Worm (Caenorhabditis elegans) whole organism, L3 larva: ENCODE results near the gene sma-3.

Experiments
- ZK546.5 ChIP-seq: sonication (generic microtip); optimal IDR thresholded peaks from 2 replicates; lab custom pipeline; 2017; ENCODE audit warnings: missing biosample characterization, missing genetic modification characterization
- ama-1 ChIP-seq: fragments of 150-350 bp; optimal IDR thresholded peaks from 2 replicates; lab custom pipeline; 2018
- ceh-28 ChIP-seq: fragments of 150-350 bp; optimal IDR thresholded peaks from 2 replicates; lab custom pipeline; 2014; ENCODE audit warnings: missing biosample characterization, missing genetic modification reagents, missing genetic modification characterization
- ceh-82 ChIP-seq: fragments of 150-350 bp; optimal IDR thresholded peaks from 2 replicates; lab custom pipeline; 2014; ENCODE audit warnings: missing biosample characterization, missing genetic modification characterization
- ceh-9 ChIP-seq: sonication (generic microtip); optimal IDR thresholded peaks from 2 replicates; lab custom pipeline; 2018; ENCODE audit warnings: missing biosample characterization, missing genetic modification characterization
- daf-12 ChIP-seq: fragments of 150-350 bp; optimal IDR thresholded peaks from 2 replicates; lab custom pipeline; 2014; ENCODE audit warnings: missing biosample characterization, missing genetic modification reagents, missing genetic modification characterization
- egl-5 ChIP-seq: fragments of 150-350 bp; optimal IDR thresholded peaks from 2 replicates; lab custom pipeline; 2017; ENCODE audit warnings: missing biosample characterization, missing genetic modification reagents, missing genetic modification characterization, inconsistent platforms
- elt-1 ChIP-seq: fragments of 150-350 bp; optimal IDR thresholded peaks from 2 replicates; lab custom pipeline; 2014; ENCODE audit warnings: missing biosample characterization, missing genetic modification characterization
- elt-2 ChIP-seq: sonication (generic microtip); optimal IDR thresholded peaks from 2 replicates; lab custom pipeline; 2016; ENCODE audit warnings: missing genetic modification reagents, mild to moderate bottlenecking, missing genetic modification characterization, missing compliant biosample characterization
- elt-3 ChIP-seq, 3 experiments: fragments of 150-350 bp in 1 of 3; sonication (generic microtip) in 2 of 3; optimal IDR thresholded peaks; 2 replicates in 2 of 3; 4 replicates in 1 of 3; lab custom pipeline; 2014 to 2017; ENCODE audit warnings: missing biosample characterization in 3 of 3, missing genetic modification characterization in 3 of 3
- fos-1 ChIP-seq: fragments of 150-350 bp; optimal IDR thresholded peaks from 2 replicates; lab custom pipeline; 2014; ENCODE audit warnings: missing biosample characterization, missing genetic modification characterization
- hmg-11 ChIP-seq: sonication (generic microtip); optimal IDR thresholded peaks from 2 replicates; lab custom pipeline; 2016; ENCODE audit warnings: missing genetic modification characterization, missing compliant biosample characterization
- jun-1 ChIP-seq: fragments of 150-350 bp; optimal IDR thresholded peaks from 2 replicates; lab custom pipeline; 2014; ENCODE audit warnings: missing biosample characterization, missing genetic modification reagents, missing genetic modification characterization
- lin-15B ChIP-seq: fragments of 150-350 bp; optimal IDR thresholded peaks from 2 replicates; lab custom pipeline; 2014; ENCODE audit warnings: missing biosample characterization, missing genetic modification characterization
- lin-39 ChIP-seq: fragments of 150-350 bp; optimal IDR thresholded peaks from 2 replicates; lab custom pipeline; 2018; ENCODE audit warnings: missing biosample characterization, missing genetic modification reagents, missing genetic modification characterization
- lsy-12 ChIP-seq: sonication (generic microtip); optimal IDR thresholded peaks from 2 replicates; lab custom pipeline; 2016; ENCODE audit warnings: mild to moderate bottlenecking, missing genetic modification characterization, missing compliant biosample characterization
- nfya-1 ChIP-seq: sonication (generic microtip); optimal IDR thresholded peaks from 2 replicates; lab custom pipeline; 2017; ENCODE audit warnings: missing genetic modification characterization, mild to moderate bottlenecking, missing compliant biosample characterization, antibody characterized with exemption, moderate library complexity; ENCODE audit not compliant: insufficient read depth
- nhr-11 ChIP-seq: fragments of 150-350 bp; optimal IDR thresholded peaks from 2 replicates; lab custom pipeline; 2014; ENCODE audit warnings: missing biosample characterization, missing genetic modification characterization
- nhr-12 ChIP-seq: fragments of 150-350 bp; optimal IDR thresholded peaks from 2 replicates; lab custom pipeline; 2014; ENCODE audit warnings: missing biosample characterization, missing genetic modification characterization
- nhr-237 ChIP-seq: fragments of 150-350 bp; optimal IDR thresholded peaks from 2 replicates; lab custom pipeline; 2014; ENCODE audit warnings: missing biosample characterization, missing genetic modification characterization
- nhr-25 ChIP-seq: sonication (generic microtip); optimal IDR thresholded peaks from 2 replicates; lab custom pipeline; 2017; ENCODE audit warnings: missing biosample characterization, missing genetic modification characterization
- nhr-67 ChIP-seq: fragments of 150-350 bp; optimal IDR thresholded peaks from 2 replicates; lab custom pipeline; 2014; ENCODE audit warnings: missing biosample characterization, missing genetic modification characterization
- pha-4 ChIP-seq: fragments of 150-350 bp; optimal IDR thresholded peaks from 2 replicates; lab custom pipeline; 2014; ENCODE audit warnings: missing biosample characterization, missing genetic modification reagents, missing genetic modification characterization
- pqm-1 ChIP-seq: fragments of 150-350 bp; optimal IDR thresholded peaks from 2 replicates; lab custom pipeline; 2017; ENCODE audit warnings: missing biosample characterization, missing genetic modification characterization, inconsistent platforms
- sea-2 ChIP-seq: fragments of 150-350 bp; sonication (generic microtip); optimal IDR thresholded peaks from 4 replicates; lab custom pipeline; 2014; ENCODE audit warnings: missing biosample characterization, missing genetic modification reagents, missing genetic modification characterization
- skn-1 ChIP-seq: fragments of 150-350 bp; optimal IDR thresholded peaks from 2 replicates; lab custom pipeline; 2014; ENCODE audit warnings: missing biosample characterization, missing genetic modification characterization
- snpc-4 ChIP-seq: fragments of 150-350 bp; optimal IDR thresholded peaks from 2 replicates; lab custom pipeline; 2014; ENCODE audit warnings: missing biosample characterization, missing genetic modification characterization
- tbx-2 ChIP-seq: sonication (generic microtip); optimal IDR thresholded peaks from 2 replicates; lab custom pipeline; 2016; ENCODE audit warnings: mild to moderate bottlenecking, missing genetic modification characterization, missing compliant biosample characterization
- unc-39 ChIP-seq: sonication (generic microtip); optimal IDR thresholded peaks from 4 replicates; lab custom pipeline; 2017; ENCODE audit warnings: missing biosample characterization, missing genetic modification characterization
- zag-1 ChIP-seq: fragments of 150-350 bp; optimal IDR thresholded peaks from 2 replicates; lab custom pipeline; 2014; ENCODE audit warnings: missing biosample characterization, missing genetic modification characterization

sma-3 gene

DNA sequence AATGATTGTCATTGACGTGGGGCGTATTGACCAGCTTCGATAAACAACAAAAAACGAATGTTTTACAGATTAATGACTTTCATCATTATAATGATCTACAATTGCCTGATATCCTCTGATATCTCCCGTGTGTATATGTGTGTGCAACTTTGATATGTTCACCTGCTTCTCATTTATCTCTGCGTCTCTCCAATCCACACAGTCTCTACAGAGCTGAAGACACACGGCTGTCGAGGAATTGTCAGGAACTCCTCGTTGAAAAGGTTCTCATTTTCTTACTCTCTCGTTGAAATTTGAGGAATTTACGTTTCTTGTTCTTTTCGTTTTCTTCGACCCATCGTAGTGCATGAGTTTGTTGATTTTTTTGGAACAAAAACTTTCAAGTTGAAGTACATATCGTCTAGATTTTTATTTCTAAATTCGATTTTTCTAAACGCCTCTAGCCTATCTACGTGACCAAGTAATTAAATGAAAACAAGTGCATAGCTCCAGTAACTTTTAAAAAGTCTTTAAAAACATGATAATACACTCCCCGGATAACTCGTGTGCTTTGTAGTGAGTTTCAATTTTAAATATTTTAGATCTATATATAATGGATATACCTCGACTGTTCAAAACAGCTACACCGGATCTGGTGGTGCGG lies 43.3 kb downstream of the sma-3 start, which contains the start of gene ten-1:
TSS of gene ten-1 (plus strand) at position 593 of the 643 bp plus-strand sequence.
- no peak for TF ChIP-seq ceh-9 (tag; lab: Kevin White, UChicago)
- no peak for TF ChIP-seq nhr-67 (tag; lab: Kevin White, UChicago)
- TF ChIP-seq ceh-82, result no peak
- TF ChIP-seq tbx-2 (tag; lab: Kevin White, UChicago), result no peak
- no peak for TF ChIP-seq nhr-11 (tag; lab: Kevin White, UChicago)
- TF ChIP-seq daf-12 (tag; lab: Kevin White, UChicago), result no peak
- no peak for TF ChIP-seq sea-2 (GFP tag; lab: Kevin White, UChicago)
- no peak for TF ChIP-seq lin-15B
- TF ChIP-seq, all 47 proteins: peak for 0

DNA sequence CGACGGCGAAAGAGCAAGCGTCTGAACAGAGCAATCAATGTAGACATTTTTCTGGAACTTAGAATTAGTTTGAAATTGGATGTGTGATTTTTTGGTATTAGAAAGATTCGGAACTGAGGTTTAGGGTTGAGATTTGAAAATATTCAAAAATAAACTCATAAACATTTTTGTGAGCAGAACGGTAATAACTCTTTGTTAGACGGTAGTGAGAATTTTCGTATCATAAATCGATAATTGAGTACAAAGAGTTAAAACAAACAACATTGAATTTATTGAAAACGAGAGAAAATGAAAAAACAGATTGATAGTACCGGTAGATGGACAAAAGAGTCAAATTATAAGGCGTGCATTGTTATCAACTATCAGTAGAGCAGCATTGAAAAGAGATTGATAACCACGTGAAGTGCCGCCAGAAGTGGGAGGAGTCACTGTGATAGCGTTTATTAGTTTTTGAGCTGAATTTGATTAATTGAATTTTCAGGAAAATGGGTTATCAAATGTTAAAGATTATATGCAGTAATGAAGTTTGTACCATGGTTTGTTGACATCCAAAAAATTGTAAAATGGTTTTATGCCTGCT lies 44.4 kb downstream of the sma-3 start, which contains the start of gene F28F5.6:
TSS of gene F28F5.6 (minus strand) at position 51 of the 580 bp plus-strand sequence.
- TF ChIP-seq lin-39, result no peak
- TF ChIP-seq fos-1 (tag; lab: Kevin White, UChicago), result no peak
- TF ChIP-seq lsy-12 (tag; lab: Kevin White, UChicago), result no peak
- no peak for TF ChIP-seq nfya-1 (tag; lab: Kevin White, UChicago)
- TF ChIP-seq pha-4 (tag; lab: Kevin White, UChicago), result peak; percentile 49
- TF ChIP-seq elt-1 (tag; lab: Kevin White, UChicago), result no peak
- no peak for TF ChIP-seq nhr-12 (tag; lab: Kevin White, UChicago)
- TF ChIP-seq ceh-28 (tag; lab: Kevin White, UChicago), result peak; percentile 21
- TF ChIP-seq ceh-9 (tag; lab: Kevin White, UChicago), result no peak
- peak; percentile 50 for TF ChIP-seq skn-1 (tag; lab: Kevin White, UChicago)
- TF ChIP-seq hmg-11, result no peak
- no peak for TF ChIP-seq zag-1 (tag; lab: Kevin White, UChicago)
- TF ChIP-seq daf-12 (tag; lab: Kevin White, UChicago), result no peak
- TF ChIP-seq nhr-237 (tag; lab: Kevin White, UChicago), result no peak
- TF ChIP-seq elt-2 (tag; lab: Kevin White, UChicago), result peak; percentile 95
- no peak for TF ChIP-seq jun-1 (tag; lab: Kevin White, UChicago)
- TF ChIP-seq elt-3 (tag; optimal IDR thresholded peaks at IDR 0.05; lab: Kevin White, UChicago), result no peak
- no peak for TF ChIP-seq nhr-67 (tag; lab: Kevin White, UChicago)
- peak; percentile 78 for TF ChIP-seq pqm-1 (tag; lab: Kevin White, UChicago)

DNA sequence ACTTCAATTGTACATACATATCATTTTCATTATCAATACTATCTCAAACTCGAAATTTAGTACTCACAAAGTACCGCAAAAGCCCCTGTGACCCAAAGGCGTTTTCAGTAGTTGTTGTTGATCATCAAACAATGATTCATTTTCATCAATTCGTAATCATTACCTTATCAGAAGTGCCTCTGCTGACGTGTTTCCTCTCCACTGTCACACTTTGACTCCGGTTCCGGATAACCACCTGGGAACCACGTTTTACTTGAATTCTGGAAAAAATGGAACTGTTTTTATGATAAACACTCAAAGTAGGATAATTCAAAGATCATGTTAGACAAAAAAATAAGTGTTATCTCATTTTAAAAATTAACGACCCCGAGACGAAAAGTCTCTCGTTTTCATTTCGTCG lies 45.7 kb downstream of the sma-3 start:
- TF ChIP-seq pha-4 (tag; lab: Kevin White, UChicago) (peak; percentile 9), ceh-82 (no peak), elt-2 (tag; lab: Kevin White, UChicago) (peak; percentile 84), pqm-1 (tag; lab: Kevin White, UChicago) (peak; percentile 71)

DNA sequence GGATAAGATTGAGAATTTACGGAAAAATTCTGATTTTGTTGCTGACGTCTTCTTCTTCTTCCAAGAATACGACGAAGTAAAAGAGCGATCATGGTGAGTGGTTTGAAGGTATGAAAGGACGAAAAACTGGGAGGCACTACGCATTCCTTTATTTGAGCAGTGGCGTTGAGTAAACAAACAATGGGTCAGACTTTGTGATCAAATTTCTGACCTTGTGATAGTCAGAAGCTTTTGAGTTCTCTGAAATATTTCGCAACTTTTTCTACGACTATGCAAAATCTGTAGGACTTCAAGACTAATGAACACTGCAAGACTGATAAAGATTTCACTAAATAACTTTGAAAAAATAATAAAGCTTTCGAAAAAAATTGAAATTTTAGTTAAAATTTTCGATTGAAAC lies 46.8 kb downstream of the sma-3 start, which contains the start of gene F28F5.4:
TSS of gene F28F5.4 (minus strand) at position 104 of the 400 bp plus-strand sequence.
- TF ChIP-seq nhr-25 (tag; lab: Kevin White, UChicago) (no peak), ZK546.5 (tag; lab: Kevin White, UChicago) (no peak), egl-5 (tag; lab: Kevin White, UChicago) (no peak), elt-2 (tag; lab: Kevin White, UChicago) (peak; percentile 28), skn-1 (tag; lab: Kevin White, UChicago) (no peak), ama-1 (lab: Kevin White, UChicago) (no peak), snpc-4 (tag; lab: Kevin White, UChicago) (no peak), lin-15B (no peak), unc-39 (tag; lab: Kevin White, UChicago) (no peak), lin-39 (no peak), pha-4 (tag; lab: Kevin White, UChicago) (peak; percentile 72)
